Worm (Caenorhabditis elegans) whole organism, L4 larva: Measurements from ENCODE around the gene F45E1.2.

Experiments used
- F49E8.2 ChIP-seq: sonication (generic microtip); optimal IDR thresholded peaks from 2 replicates; lab custom pipeline; 2016; ENCODE audit warnings: missing compliant biosample characterization, mild to moderate bottlenecking, missing genetic modification characterization, borderline replicate concordance
- R02D3.7 ChIP-seq: fragments of 150-350 bp; sonication (generic microtip); optimal IDR thresholded peaks from 3 replicates; lab custom pipeline; 2014; ENCODE audit warnings: missing biosample characterization, missing genetic modification characterization
- ama-1 ChIP-seq: fragments of 150-350 bp; optimal IDR thresholded peaks from 2 replicates; lab custom pipeline; 2014; ENCODE audit warnings: inconsistent platforms, mixed read lengths
- ces-1 ChIP-seq: fragments of 150-350 bp; sonication (generic microtip); optimal IDR thresholded peaks from 4 replicates; lab custom pipeline; 2014; ENCODE audit warnings: missing biosample characterization, missing genetic modification reagents, missing genetic modification characterization
- lsy-2 ChIP-seq, 2 experiments: fragments of 150-350 bp in 1 of 2; sonication (generic microtip) in 1 of 2; optimal IDR thresholded peaks; 2 replicates each; lab custom pipeline; 2014 to 2017; ENCODE audit warnings: missing biosample characterization in 2 of 2, missing genetic modification characterization in 2 of 2
- mep-1 ChIP-seq: fragments of 150-350 bp; sonication (generic microtip); optimal IDR thresholded peaks from 3 replicates; lab custom pipeline; 2014; ENCODE audit warnings: missing biosample characterization, missing genetic modification characterization
- nhr-6 ChIP-seq: fragments of 150-350 bp; optimal IDR thresholded peaks from 2 replicates; lab custom pipeline; 2014; ENCODE audit warnings: missing biosample characterization, missing genetic modification characterization
- unc-130 ChIP-seq: sonication (generic microtip); optimal IDR thresholded peaks from 2 replicates; lab custom pipeline; 2016; ENCODE audit warnings: missing genetic modification reagents, missing genetic modification characterization, missing compliant biosample characterization
- unc-62 ChIP-seq, 3 experiments: fragments of 150-350 bp in 1 of 3; sonication (generic microtip); optimal IDR thresholded peaks in 2 of 3; peaks in 1 of 3; 1 replicate in 1 of 3; 2 replicates in 2 of 3; lab custom pipeline; 2014 to 2017; ENCODE audit warnings: missing biosample characterization in 3 of 3, missing genetic modification characterization in 3 of 3, missing genetic modification reagents in 3 of 3, missing genotype in 1 of 3
- ztf-11 ChIP-seq: fragments of 150-350 bp; optimal IDR thresholded peaks from 2 replicates; lab custom pipeline; 2014; ENCODE audit warnings: missing biosample characterization, missing genetic modification characterization

DNA sequence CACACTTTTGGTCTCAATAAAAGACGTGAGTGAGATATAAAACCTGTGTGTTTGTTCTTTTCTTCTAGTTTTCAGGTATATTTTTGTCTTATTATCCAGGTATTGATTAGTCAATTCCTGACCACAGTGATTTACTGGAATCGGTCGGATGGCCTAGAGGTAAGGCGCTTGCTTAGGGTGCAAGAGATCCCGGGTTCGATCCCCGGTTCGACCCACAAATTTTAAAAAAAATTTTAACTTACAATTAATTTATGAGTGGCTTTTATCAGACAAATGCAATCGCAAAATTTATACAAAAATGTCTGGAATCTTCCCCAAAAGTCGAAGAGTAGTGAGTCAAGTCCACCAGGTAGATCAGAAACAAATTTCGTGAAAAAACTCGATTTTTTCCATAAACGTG is 33.8 kb downstream of the F45E1.2 start:
- no peak for TF ChIP-seq mep-1 (tag; lab: Kevin White, UChicago)
- TF ChIP-seq ces-1 (GFP tag; lab: Kevin White, UChicago), result no peak
- TF ChIP-seq lsy-2 (tag; optimal IDR thresholded peaks at IDR 0.05; lab: Kevin White, UChicago), result no peak
- TF ChIP-seq ama-1 (lab: Kevin White, UChicago), result no peak
- TF ChIP-seq nhr-6 (tag; lab: Kevin White, UChicago), result no peak
- no peak for TF ChIP-seq R02D3.7 (tag; lab: Kevin White, UChicago)
- no peak for TF ChIP-seq ztf-11 (tag; lab: Kevin White, UChicago)
- TF ChIP-seq F49E8.2 (tag; lab: Kevin White, UChicago), result no peak
- TF ChIP-seq unc-62 (GFP tag; optimal IDR thresholded peaks at IDR 0.05 in 1 of 2; lab: Kevin White, UChicago), result no peak
- no peak for TF ChIP-seq unc-62 (tag; optimal IDR thresholded peaks at IDR 0.05; lab: Kevin White, UChicago)
- TF ChIP-seq unc-130, result no peak
